Worm (Caenorhabditis elegans) whole organism, L4 larva: ENCODE measurements around the gene ZC155.2.

Experiments
- dmd-6 ChIP-seq: fragments of 200-800 bp; sonication (Bioruptor generic); IDR thresholded peaks from 2 replicates; pipeline ENCODE4 v1.3.6; 2022; ENCODE audit warnings: missing genetic modification reagents, missing genetic modification characterization, missing compliant biosample characterization
- lin-13 ChIP-seq: fragments of 150-350 bp; optimal IDR thresholded peaks from 2 replicates; lab custom pipeline; 2014; ENCODE audit warnings: missing biosample characterization, missing genetic modification reagents, missing genetic modification characterization
- nhr-111 ChIP-seq: fragments of 200-800 bp; sonication (Bioruptor generic); optimal IDR thresholded peaks from 2 replicates; lab custom pipeline; 2018; ENCODE audit warnings: mild to moderate bottlenecking, missing genetic modification characterization, missing compliant biosample characterization
- nhr-25 ChIP-seq: sonication (generic microtip); optimal IDR thresholded peaks from 2 replicates; lab custom pipeline; 2017; ENCODE audit warnings: missing genetic modification characterization, mild to moderate bottlenecking, missing compliant biosample characterization, antibody characterized with exemption, moderate library complexity, borderline replicate concordance; ENCODE audit not compliant: insufficient read depth
- nhr-77 ChIP-seq: fragments of 150-350 bp; optimal IDR thresholded peaks from 2 replicates; lab custom pipeline; 2014; ENCODE audit warnings: missing biosample characterization, missing genetic modification characterization
- ztf-11 ChIP-seq: fragments of 150-350 bp; optimal IDR thresholded peaks from 2 replicates; lab custom pipeline; 2014; ENCODE audit warnings: missing biosample characterization, missing genetic modification characterization

DNA sequence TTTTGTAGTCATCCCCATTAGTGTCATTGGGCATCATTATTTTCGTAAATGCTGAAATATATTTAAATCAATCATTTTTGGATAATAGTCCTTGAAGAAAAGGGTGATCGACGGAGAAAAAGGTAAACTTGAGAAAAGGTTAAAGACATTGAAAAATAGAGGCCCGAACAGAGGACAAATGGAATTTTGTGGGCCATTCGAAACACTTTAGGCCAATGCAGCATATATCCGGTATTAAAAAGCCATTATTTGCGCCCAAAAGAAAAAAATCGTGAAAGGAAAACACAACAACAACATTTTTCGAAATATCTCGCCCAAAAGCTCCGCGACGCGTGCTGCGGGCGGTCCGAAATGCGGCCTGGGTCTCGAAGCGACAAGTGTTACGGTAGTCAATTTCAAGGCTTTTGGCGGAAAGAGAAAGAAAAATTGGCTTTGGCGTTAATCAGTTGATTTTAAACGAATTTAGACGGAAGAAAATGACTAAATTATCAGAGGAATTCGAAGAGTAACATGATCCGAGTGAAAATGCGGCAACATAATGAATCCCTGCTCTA lies 11.8 kb upstream of the ZC155.2 start, which contains the start of gene morc-1:
- TF ChIP-seq dmd-6 (GFP tag; lab: Robert Waterston, UW) (no peak), lin-13 (GFP tag; lab: Kevin White, UChicago) (no peak), nhr-77 (tag; lab: Kevin White, UChicago) (no peak), ztf-11 (tag; lab: Kevin White, UChicago) (no peak), nhr-111 (no peak), nhr-25 (tag; lab: Kevin White, UChicago) (no peak)
